Worm (Caenorhabditis elegans) whole organism, late embryonic: ENCODE data around the gene ptr-19.
A peak's percentile ranks its signal among the peaks of the same experiment; 100 is the strongest.

ENCODE experiments used
- C08G9.2 ChIP-seq: sonication (generic microtip); optimal IDR thresholded peaks from 2 replicates; lab custom pipeline; 2016; ENCODE audit warnings: mild to moderate bottlenecking, missing genetic modification characterization, moderate library complexity, missing compliant biosample characterization
- C38D4.7 ChIP-seq: fragments of 200-800 bp; sonication (Bioruptor generic); optimal IDR thresholded peaks from 2 replicates; lab custom pipeline; 2018; ENCODE audit warnings: mild to moderate bottlenecking, missing genetic modification characterization, moderate library complexity, missing compliant biosample characterization
- F13H6.1 ChIP-seq: sonication (generic microtip); optimal IDR thresholded peaks from 2 replicates; lab custom pipeline; 2016; ENCODE audit warnings: missing genetic modification characterization, missing compliant biosample characterization
- K09A11.1 ChIP-seq: sonication (generic microtip); optimal IDR thresholded peaks from 2 replicates; lab custom pipeline; 2017; ENCODE audit warnings: antibody characterized with exemption, mild to moderate bottlenecking, missing genetic modification characterization, missing compliant biosample characterization; ENCODE audit not compliant: insufficient read depth
- T23F11.4 ChIP-seq: fragments of 200-800 bp; sonication (Bioruptor generic); optimal IDR thresholded peaks from 2 replicates; lab custom pipeline; 2018; ENCODE audit warnings: mild to moderate bottlenecking, missing genetic modification characterization, missing compliant biosample characterization
- ahr-1 ChIP-seq: sonication (generic microtip); optimal IDR thresholded peaks from 2 replicates; lab custom pipeline; 2016; ENCODE audit warnings: missing genetic modification characterization, missing compliant biosample characterization
- ama-1 ChIP-seq: fragments of 150-350 bp; optimal IDR thresholded peaks from 2 replicates; lab custom pipeline; 2014
- ceh-18 ChIP-seq: sonication (generic microtip); optimal IDR thresholded peaks from 2 replicates; lab custom pipeline; 2016; ENCODE audit warnings: missing genetic modification characterization, missing compliant biosample characterization
- ceh-19 ChIP-seq: fragments of 200-800 bp; sonication (Bioruptor generic); optimal IDR thresholded peaks from 2 replicates; lab custom pipeline; 2018; ENCODE audit warnings: mild to moderate bottlenecking, missing genetic modification characterization, missing compliant biosample characterization
- ceh-22 ChIP-seq: sonication (generic microtip); optimal IDR thresholded peaks from 2 replicates; lab custom pipeline; 2017; ENCODE audit warnings: missing biosample characterization, missing genetic modification characterization
- ceh-24 ChIP-seq: sonication (generic microtip); optimal IDR thresholded peaks from 2 replicates; lab custom pipeline; 2016; ENCODE audit warnings: mild to moderate bottlenecking, missing genetic modification characterization, missing compliant biosample characterization
- ceh-31 ChIP-seq: sonication (generic microtip); optimal IDR thresholded peaks from 2 replicates; lab custom pipeline; 2016; ENCODE audit warnings: missing genetic modification characterization, missing compliant biosample characterization
- ceh-45 ChIP-seq: fragments of 200-800 bp; sonication (Bioruptor generic); IDR thresholded peaks from 2 replicates; pipeline ENCODE4 v1.3.6; 2022; ENCODE audit warnings: missing genetic modification reagents, missing genetic modification characterization, missing compliant biosample characterization
- ceh-48 ChIP-seq: sonication (generic microtip); optimal IDR thresholded peaks from 2 replicates; lab custom pipeline; 2016; ENCODE audit warnings: missing genetic modification characterization, inconsistent platforms, missing compliant biosample characterization
- ceh-9 ChIP-seq: sonication (generic microtip); optimal IDR thresholded peaks from 2 replicates; lab custom pipeline; 2016; ENCODE audit warnings: mild to moderate bottlenecking, missing genetic modification characterization, inconsistent platforms, missing compliant biosample characterization
- dmd-4 ChIP-seq: sonication (generic microtip); optimal IDR thresholded peaks from 2 replicates; lab custom pipeline; 2016; ENCODE audit warnings: borderline replicate concordance, missing genetic modification characterization, missing compliant biosample characterization
- dve-1 ChIP-seq: sonication (generic microtip); optimal IDR thresholded peaks from 2 replicates; lab custom pipeline; 2017; ENCODE audit warnings: antibody characterized with exemption, mild to moderate bottlenecking, missing genetic modification characterization, missing compliant biosample characterization
- elt-2 ChIP-seq: sonication (generic microtip); optimal IDR thresholded peaks from 2 replicates; lab custom pipeline; 2016; ENCODE audit warnings: missing genetic modification reagents, missing genetic modification characterization, missing compliant biosample characterization
- elt-4 ChIP-seq: sonication (generic microtip); optimal IDR thresholded peaks from 2 replicates; lab custom pipeline; 2016; ENCODE audit warnings: missing genetic modification characterization, missing compliant biosample characterization
- fkh-10 ChIP-seq: fragments of 150-350 bp; optimal IDR thresholded peaks from 2 replicates; lab custom pipeline; 2014; ENCODE audit warnings: missing biosample characterization, missing genetic modification reagents, missing genetic modification characterization
- fkh-6 ChIP-seq: sonication (generic microtip); optimal IDR thresholded peaks from 2 replicates; lab custom pipeline; 2016; ENCODE audit warnings: missing genetic modification characterization, missing compliant biosample characterization
- gmeb-2 ChIP-seq: sonication (generic microtip); optimal IDR thresholded peaks from 2 replicates; lab custom pipeline; 2016; ENCODE audit warnings: missing genetic modification characterization, inconsistent platforms, missing compliant biosample characterization
- hlh-13 ChIP-seq: fragments of 200-800 bp; sonication (Bioruptor generic); optimal IDR thresholded peaks from 2 replicates; lab custom pipeline; 2018; ENCODE audit warnings: mild to moderate bottlenecking, missing genetic modification characterization, missing compliant biosample characterization
- hlh-15 ChIP-seq: sonication (generic microtip); optimal IDR thresholded peaks from 2 replicates; lab custom pipeline; 2016; ENCODE audit warnings: missing genetic modification characterization, missing compliant biosample characterization
- hlh-30 ChIP-seq: sonication (generic microtip); optimal IDR thresholded peaks from 2 replicates; lab custom pipeline; 2017; ENCODE audit warnings: antibody characterized with exemption, missing genetic modification characterization, missing compliant biosample characterization; ENCODE audit not compliant: insufficient read depth
- hlh-6 ChIP-seq: sonication (generic microtip); optimal IDR thresholded peaks from 2 replicates; lab custom pipeline; 2016; ENCODE audit warnings: missing genotype, missing genetic modification characterization, missing compliant biosample characterization
- hlh-8 ChIP-seq: sonication (generic microtip); optimal IDR thresholded peaks from 2 replicates; lab custom pipeline; 2016; ENCODE audit warnings: missing genotype, missing genetic modification characterization, missing compliant biosample characterization
- lin-11 ChIP-seq: fragments of 200-800 bp; sonication (Bioruptor generic); optimal IDR thresholded peaks from 2 replicates; lab custom pipeline; 2018; ENCODE audit warnings: mild to moderate bottlenecking, missing genetic modification characterization, missing compliant biosample characterization
- madf-2 ChIP-seq: sonication (generic microtip); optimal IDR thresholded peaks from 2 replicates; lab custom pipeline; 2017; ENCODE audit warnings: missing genetic modification characterization, missing compliant biosample characterization
- mec-3 ChIP-seq: sonication (generic microtip); optimal IDR thresholded peaks from 2 replicates; lab custom pipeline; 2016; ENCODE audit warnings: borderline replicate concordance, missing genetic modification characterization, missing compliant biosample characterization
- nfya-1 ChIP-seq: sonication (generic microtip); optimal IDR thresholded peaks from 2 replicates; lab custom pipeline; 2017; ENCODE audit warnings: missing genetic modification characterization, mild to moderate bottlenecking, missing compliant biosample characterization, antibody characterized with exemption, moderate library complexity
- nhr-11 ChIP-seq: fragments of 150-350 bp; optimal IDR thresholded peaks from 2 replicates; lab custom pipeline; 2014; ENCODE audit warnings: missing biosample characterization, missing genetic modification characterization
- nhr-232 ChIP-seq: sonication (generic microtip); optimal IDR thresholded peaks from 2 replicates; lab custom pipeline; 2016; ENCODE audit warnings: missing genetic modification characterization, missing compliant biosample characterization
- npax-4 ChIP-seq: sonication (generic microtip); optimal IDR thresholded peaks from 2 replicates; lab custom pipeline; 2016; ENCODE audit warnings: missing genetic modification characterization, missing compliant biosample characterization
- odd-2 ChIP-seq: sonication (generic microtip); optimal IDR thresholded peaks from 2 replicates; lab custom pipeline; 2017; ENCODE audit warnings: antibody characterized with exemption, mild to moderate bottlenecking, missing genetic modification characterization, missing compliant biosample characterization
- pha-2 ChIP-seq: sonication (generic microtip); optimal IDR thresholded peaks from 2 replicates; lab custom pipeline; 2017; ENCODE audit warnings: mild to moderate bottlenecking, missing genetic modification characterization, missing compliant biosample characterization
- pros-1 ChIP-seq: fragments of 150-350 bp; optimal IDR thresholded peaks from 2 replicates; lab custom pipeline; 2014; ENCODE audit warnings: missing biosample characterization, missing genetic modification reagents, missing genetic modification characterization
- ref-2 ChIP-seq: sonication (generic microtip); optimal IDR thresholded peaks from 2 replicates; lab custom pipeline; 2016; ENCODE audit warnings: missing genetic modification characterization, missing compliant biosample characterization
- rnt-1 ChIP-seq: sonication (generic microtip); optimal IDR thresholded peaks from 2 replicates; lab custom pipeline; 2016; ENCODE audit warnings: missing genetic modification characterization, missing compliant biosample characterization
- sdc-2 ChIP-seq: sonication (generic microtip); optimal IDR thresholded peaks from 2 replicates; lab custom pipeline; 2016; ENCODE audit warnings: missing genotype, missing genetic modification characterization, missing compliant biosample characterization
- sox-4 ChIP-seq: sonication (generic microtip); optimal IDR thresholded peaks from 2 replicates; lab custom pipeline; 2017; ENCODE audit warnings: mild to moderate bottlenecking, missing genetic modification characterization, inconsistent platforms, missing compliant biosample characterization
- syd-9 ChIP-seq: sonication (generic microtip); optimal IDR thresholded peaks from 2 replicates; lab custom pipeline; 2016; ENCODE audit warnings: mild to moderate bottlenecking, missing genetic modification characterization, moderate library complexity, missing compliant biosample characterization
- tbx-2 ChIP-seq: sonication (generic microtip); optimal IDR thresholded peaks from 2 replicates; lab custom pipeline; 2016; ENCODE audit warnings: missing genetic modification characterization, missing compliant biosample characterization
- tbx-7 ChIP-seq: sonication (generic microtip); optimal IDR thresholded peaks from 2 replicates; lab custom pipeline; 2016; ENCODE audit warnings: missing genotype, missing genetic modification characterization, missing compliant biosample characterization
- ttx-3 ChIP-seq: sonication (generic microtip); optimal IDR thresholded peaks from 2 replicates; lab custom pipeline; 2016; ENCODE audit warnings: missing genetic modification reagents, missing genetic modification characterization, missing compliant biosample characterization
- unc-3 ChIP-seq, 2 experiments: fragments of 200-800 bp in 1 of 2; sonication (Bioruptor generic) in 1 of 2; sonication (generic microtip) in 1 of 2; conservative IDR thresholded peaks in 1 of 2; optimal IDR thresholded peaks in 1 of 2; 2 replicates each; pipeline versions ENCODE4 v1.3.6 to Lab custom; 2016 to 2022; ENCODE audit warnings: missing compliant biosample characterization in 2 of 2, missing genetic modification characterization in 2 of 2, missing genetic modification reagents in 1 of 2
- unc-42 ChIP-seq: sonication (generic microtip); optimal IDR thresholded peaks from 2 replicates; lab custom pipeline; 2016; ENCODE audit warnings: missing genotype, missing genetic modification characterization, missing compliant biosample characterization
- unc-55 ChIP-seq: sonication (generic microtip); optimal IDR thresholded peaks from 2 replicates; lab custom pipeline; 2017; ENCODE audit warnings: missing biosample characterization, missing genetic modification reagents, missing genetic modification characterization
- ztf-16 ChIP-seq: sonication (generic microtip); optimal IDR thresholded peaks from 2 replicates; lab custom pipeline; 2017; ENCODE audit warnings: missing genetic modification characterization, missing compliant biosample characterization

Gene ptr-19

DNA sequence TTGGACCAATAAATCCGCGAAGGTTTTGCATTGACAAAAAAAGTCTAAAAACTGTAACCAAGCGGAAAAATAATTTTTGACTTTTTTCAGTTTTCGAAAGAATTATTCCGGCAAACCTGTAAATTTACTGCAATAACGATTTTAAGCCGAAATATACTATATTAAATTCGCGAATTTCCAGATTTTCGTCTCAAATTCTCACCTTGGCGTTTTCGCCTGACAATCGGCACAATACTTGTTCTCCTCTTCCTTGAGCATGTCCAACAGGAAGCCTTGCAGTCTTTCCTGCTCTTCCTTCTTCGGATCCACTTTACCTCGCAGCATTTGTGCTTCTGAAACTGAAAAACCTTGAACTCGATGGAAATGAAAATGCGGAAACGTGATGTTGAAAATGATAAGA, 42.2 kb upstream of the ptr-19 start, which contains the start of gene smap-1:
TSS of gene smap-1 (minus strand) at position 338 of the 400 bp plus-strand sequence.
- no peak for TF ChIP-seq hlh-8 (tag; lab: Kevin White, UChicago)
- TF ChIP-seq elt-2: no peak
- TF ChIP-seq ref-2 (tag; lab: Kevin White, UChicago): no peak
- TF ChIP-seq fkh-10 (GFP tag; lab: Kevin White, UChicago): no peak
- no peak for TF ChIP-seq sdc-2 (tag; lab: Kevin White, UChicago)
- no peak for TF ChIP-seq madf-2 (tag; lab: Kevin White, UChicago)
- TF ChIP-seq nfya-1 (tag; lab: Kevin White, UChicago): no peak
- TF ChIP-seq C08G9.2 (tag; lab: Kevin White, UChicago): no peak
- no peak for TF ChIP-seq pros-1 (tag; lab: Kevin White, UChicago)
- TF ChIP-seq ceh-45 (GFP tag; lab: Robert Waterston, UW): no peak
- TF ChIP-seq ceh-22 (tag; lab: Kevin White, UChicago): no peak
- no peak for TF ChIP-seq ama-1
- no peak for TF ChIP-seq lin-11 (tag; lab: Kevin White, UChicago)
- TF ChIP-seq unc-42 (tag; lab: Kevin White, UChicago): no peak
- TF ChIP-seq hlh-30: no peak
- TF ChIP-seq, all 69 proteins: peak for 0

DNA sequence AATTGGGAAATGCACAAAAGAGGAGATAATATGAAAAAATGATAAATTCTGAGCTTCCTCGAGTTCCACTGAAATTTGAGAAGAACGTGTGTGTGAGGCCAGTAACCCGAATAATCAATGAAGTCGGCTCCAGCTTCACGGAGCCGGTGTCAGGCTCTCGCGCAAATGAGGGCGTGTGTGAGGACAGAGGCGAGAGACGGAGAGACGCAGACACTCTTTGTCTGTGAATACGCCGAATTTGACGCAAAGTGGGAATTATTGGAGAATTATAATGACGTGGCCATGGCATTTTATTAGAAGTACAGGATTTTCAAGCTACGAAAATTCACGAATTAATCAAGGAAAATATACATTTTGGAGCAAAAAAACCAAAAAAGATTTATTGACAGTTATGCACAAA, 41.8 kb upstream of the ptr-19 start:
- no peak for TF ChIP-seq fkh-10 (GFP tag; lab: Kevin White, UChicago)
- no peak for TF ChIP-seq ceh-19
- no peak for TF ChIP-seq T23F11.4 (GFP tag; lab: Kevin White, UChicago)
- no peak for TF ChIP-seq fkh-6
- no peak for TF ChIP-seq odd-2 (tag; lab: Kevin White, UChicago)
- peak; percentile 37 for TF ChIP-seq ceh-31 (tag; lab: Kevin White, UChicago)
- TF ChIP-seq gmeb-2: no peak
- TF ChIP-seq rnt-1 (tag; lab: Kevin White, UChicago): no peak
- no peak for TF ChIP-seq ahr-1
- TF ChIP-seq mec-3: no peak
- TF ChIP-seq tbx-7 (tag; lab: Kevin White, UChicago): no peak
- TF ChIP-seq elt-2: peak; percentile 12
- no peak for TF ChIP-seq dmd-4 (tag; lab: Kevin White, UChicago)
- TF ChIP-seq ztf-16 (tag; lab: Kevin White, UChicago): no peak
- no peak for TF ChIP-seq nhr-11 (tag; lab: Kevin White, UChicago)
- TF ChIP-seq ttx-3 (tag; lab: Kevin White, UChicago): no peak
- TF ChIP-seq ceh-48 (tag; lab: Kevin White, UChicago): peak; percentile 68
- peak; percentile 34 for TF ChIP-seq tbx-2
- TF ChIP-seq nhr-232 (tag; lab: Kevin White, UChicago): no peak
- TF ChIP-seq unc-3 (GFP tag; conservative IDR thresholded peaks at IDR 0.05; lab: Robert Waterston, UW): no peak
- no peak for TF ChIP-seq unc-3 (tag; optimal IDR thresholded peaks at IDR 0.05; lab: Kevin White, UChicago)
- no peak for TF ChIP-seq pros-1 (tag; lab: Kevin White, UChicago)
- no peak for TF ChIP-seq pha-2 (tag; lab: Kevin White, UChicago)
- no peak for TF ChIP-seq hlh-30
- TF ChIP-seq ceh-18 (tag; lab: Kevin White, UChicago): no peak
- TF ChIP-seq sox-4 (tag; lab: Kevin White, UChicago): no peak
- TF ChIP-seq K09A11.1 (tag; lab: Kevin White, UChicago): no peak
- no peak for TF ChIP-seq unc-55 (GFP tag; lab: Kevin White, UChicago)
- no peak for TF ChIP-seq madf-2 (tag; lab: Kevin White, UChicago)
- TF ChIP-seq hlh-15 (tag; lab: Kevin White, UChicago): no peak
- no peak for TF ChIP-seq C38D4.7
- peak; percentile 50 for TF ChIP-seq ama-1
- no peak for TF ChIP-seq lin-11 (tag; lab: Kevin White, UChicago)
- TF ChIP-seq ceh-9: no peak
- no peak for TF ChIP-seq F13H6.1 (tag; lab: Kevin White, UChicago)
- no peak for TF ChIP-seq ceh-24 (tag; lab: Kevin White, UChicago)
- no peak for TF ChIP-seq hlh-13 (GFP tag; lab: Kevin White, UChicago)
- TF ChIP-seq syd-9: no peak
- TF ChIP-seq unc-42 (tag; lab: Kevin White, UChicago): peak; percentile 30
- TF ChIP-seq hlh-6: no peak
- no peak for TF ChIP-seq dve-1 (tag; lab: Kevin White, UChicago)
- peak; percentile 9 for TF ChIP-seq nfya-1 (tag; lab: Kevin White, UChicago)
- TF ChIP-seq npax-4 (tag; lab: Kevin White, UChicago): no peak
- no peak for TF ChIP-seq ceh-45 (GFP tag; lab: Robert Waterston, UW)
- TF ChIP-seq elt-4 (tag; lab: Kevin White, UChicago): no peak
